Fruit fly (Drosophila melanogaster) whole organism, embryonic: ENCODE measurements around the gene CG34283.
A peak's percentile ranks its signal among the peaks of the same experiment; 100 is the strongest.

Source experiments
- Ada2b ChIP-seq: fragments of 200-800 bp; sonication (Bioruptor generic); IDR thresholded peaks from 2 replicates; pipeline ENCODE4 v1.3.6; 2022; ENCODE audit warnings: missing biosample characterization, missing genetic modification characterization
- Antp ChIP-seq: fragments of 200-800 bp; sonication (Bioruptor generic); optimal IDR thresholded peaks from 3 replicates; lab custom pipeline; 2016; ENCODE audit warnings: missing biosample characterization, missing genetic modification characterization
- BtbVII ChIP-seq: fragments of 200-800 bp; sonication (Bioruptor generic); optimal IDR thresholded peaks from 3 replicates; lab custom pipeline; 2017; ENCODE audit warnings: missing biosample characterization, mild to moderate bottlenecking, missing genetic modification characterization
- CG10462 ChIP-seq: fragments of 200-800 bp; sonication (Bioruptor generic); optimal IDR thresholded peaks from 2 replicates; lab custom pipeline; 2016; ENCODE audit warnings: missing biosample characterization, missing genetic modification characterization
- CG10543 ChIP-seq: fragments of 200-800 bp; sonication (Bioruptor generic); optimal IDR thresholded peaks from 3 replicates; lab custom pipeline; 2017; ENCODE audit warnings: missing biosample characterization, mild to moderate bottlenecking, missing genetic modification characterization, moderate library complexity
- CG11696 ChIP-seq: fragments of 200-800 bp; sonication (Bioruptor generic); IDR thresholded peaks from 2 replicates; pipeline ENCODE4 v1.3.6; 2022; ENCODE audit warnings: missing biosample characterization, missing genetic modification characterization
- CG13624 ChIP-seq: fragments of 200-800 bp; sonication (Bioruptor generic); optimal IDR thresholded peaks from 2 replicates; lab custom pipeline; 2016; ENCODE audit warnings: missing biosample characterization, missing genetic modification characterization
- CG14710 ChIP-seq: fragments of 200-800 bp; sonication (Bioruptor generic); optimal IDR thresholded peaks from 3 replicates; lab custom pipeline; 2019; ENCODE audit warnings: missing biosample characterization, mild to moderate bottlenecking, missing genetic modification characterization, moderate library complexity
- CG15011 ChIP-seq: fragments of 200-800 bp; sonication (Bioruptor generic); optimal IDR thresholded peaks from 3 replicates; lab custom pipeline; 2018; ENCODE audit warnings: missing biosample characterization, mild to moderate bottlenecking, missing genetic modification characterization
- CG16813 ChIP-seq: fragments of 200-800 bp; sonication (Bioruptor generic); IDR thresholded peaks from 3 replicates; pipeline ENCODE4 v1.3.6; 2022; ENCODE audit warnings: missing biosample characterization, missing genetic modification characterization; ENCODE audit not compliant: partially characterized antibody
- CG16815 ChIP-seq: fragments of 200-800 bp; sonication (Bioruptor generic); optimal IDR thresholded peaks from 3 replicates; lab custom pipeline; 2017; ENCODE audit warnings: missing biosample characterization, mild to moderate bottlenecking, missing genetic modification characterization
- CG17328 ChIP-seq: fragments of 200-800 bp; sonication (Bioruptor generic); IDR thresholded peaks from 2 replicates; pipeline ENCODE4 v1.3.6; 2022; ENCODE audit warnings: missing biosample characterization, missing genetic modification characterization
- CG31388 ChIP-seq: fragments of 200-800 bp; sonication (Bioruptor generic); optimal IDR thresholded peaks from 2 replicates; lab custom pipeline; 2016; ENCODE audit warnings: missing biosample characterization, missing genetic modification characterization
- CG33213 ChIP-seq: fragments of 200-800 bp; sonication (Bioruptor generic); optimal IDR thresholded peaks from 3 replicates; lab custom pipeline; 2016; ENCODE audit warnings: missing biosample characterization, missing genetic modification characterization
- CG3407 ChIP-seq: fragments of 200-800 bp; sonication (Bioruptor generic); optimal IDR thresholded peaks from 2 replicates; lab custom pipeline; 2018; ENCODE audit warnings: missing biosample characterization, mild to moderate bottlenecking, missing genetic modification characterization
- CG3847 ChIP-seq: fragments of 200-800 bp; sonication (Bioruptor generic); IDR thresholded peaks from 2 replicates; pipeline ENCODE4 v1.3.6; 2022; ENCODE audit warnings: missing biosample characterization, missing genetic modification characterization
- CG4282 ChIP-seq: fragments of 200-800 bp; sonication (Bioruptor generic); optimal IDR thresholded peaks from 2 replicates; lab custom pipeline; 2016; ENCODE audit warnings: missing biosample characterization, missing genetic modification characterization
- CG6654 ChIP-seq: fragments of 200-800 bp; sonication (Bioruptor generic); optimal IDR thresholded peaks from 2 replicates; lab custom pipeline; 2017; ENCODE audit warnings: missing biosample characterization, mild to moderate bottlenecking, missing genetic modification characterization
- CG7839 ChIP-seq: fragments of 200-800 bp; sonication (Bioruptor generic); optimal IDR thresholded peaks from 3 replicates; lab custom pipeline; 2018; ENCODE audit warnings: missing biosample characterization, mild to moderate bottlenecking, missing genetic modification characterization, moderate library complexity
- CG8388 ChIP-seq: fragments of 200-800 bp; sonication (Bioruptor generic); optimal IDR thresholded peaks from 2 replicates; lab custom pipeline; 2019; ENCODE audit warnings: missing biosample characterization, mild to moderate bottlenecking, missing genetic modification characterization, moderate library complexity
- CoRest ChIP-seq: fragments of 200-800 bp; sonication (Bioruptor generic); optimal IDR thresholded peaks from 3 replicates; lab custom pipeline; 2018; ENCODE audit warnings: missing biosample characterization, mild to moderate bottlenecking, missing genetic modification characterization, moderate library complexity
- Deaf1 ChIP-seq: fragments of 200-800 bp; optimal IDR thresholded peaks from 3 replicates; lab custom pipeline; 2019; ENCODE audit warnings: missing biosample characterization, mild to moderate bottlenecking, missing genetic modification characterization, moderate library complexity
- Doc3 ChIP-seq: fragments of 200-800 bp; sonication (Bioruptor generic); IDR thresholded peaks from 3 replicates; pipeline ENCODE4 v1.3.6; 2022; ENCODE audit warnings: missing biosample characterization, missing genetic modification characterization; ENCODE audit not compliant: partially characterized antibody
- Ets97D ChIP-seq: fragments of 200-800 bp; sonication (Bioruptor generic); optimal IDR thresholded peaks from 3 replicates; lab custom pipeline; 2016; ENCODE audit warnings: missing biosample characterization, missing genetic modification characterization
- Lpt ChIP-seq: fragments of >200 bp; optimal IDR thresholded peaks from 2 replicates; lab custom pipeline; 2018; ENCODE audit warnings: missing biosample characterization, missing genetic modification characterization
- MESR4 ChIP-seq: fragments of 200-800 bp; sonication (Bioruptor generic); optimal IDR thresholded peaks from 2 replicates; lab custom pipeline; 2018; ENCODE audit warnings: missing biosample characterization, mild to moderate bottlenecking, missing genetic modification characterization, moderate library complexity
- Myb ChIP-seq: fragments of 200-800 bp; sonication (Bioruptor generic); optimal IDR thresholded peaks from 2 replicates; lab custom pipeline; 2016; ENCODE audit warnings: missing biosample characterization, missing genetic modification characterization
- NC2α ChIP-seq: fragments of 200-800 bp; sonication (Bioruptor generic); optimal IDR thresholded peaks from 2 replicates; lab custom pipeline; 2016; ENCODE audit warnings: missing biosample characterization, missing genetic modification characterization
- Oli ChIP-seq: fragments of 200-800 bp; sonication (Bioruptor generic); optimal IDR thresholded peaks from 2 replicates; lab custom pipeline; 2018; ENCODE audit warnings: missing biosample characterization, mild to moderate bottlenecking, missing genetic modification characterization, moderate library complexity
- Pdp1 ChIP-seq, 2 experiments: fragments of 200-800 bp; sonication (Bioruptor generic); optimal IDR thresholded peaks; 3 replicates each; lab custom pipeline; 2016; ENCODE audit warnings: missing biosample characterization in 2 of 2, missing genetic modification characterization in 2 of 2, mild to moderate bottlenecking in 1 of 2, moderate library complexity in 1 of 2
- Spps ChIP-seq: fragments of 200-800 bp; sonication (Bioruptor generic); optimal IDR thresholded peaks from 2 replicates; lab custom pipeline; 2018; ENCODE audit warnings: missing biosample characterization, mild to moderate bottlenecking, missing genetic modification characterization
- Taf1 ChIP-seq: fragments of 200-800 bp; sonication (Bioruptor generic); IDR thresholded peaks from 2 replicates; pipeline ENCODE4 v1.3.6; 2022; ENCODE audit warnings: missing biosample characterization, missing genetic modification characterization
- Trl ChIP-seq, 3 experiments: fragments of >200 bp in 2 of 3; fragments of 200-800 bp in 1 of 3; sonication (Bioruptor generic) in 1 of 3; optimal IDR thresholded peaks; 2 replicates in 1 of 3; 3 replicates in 2 of 3; lab custom pipeline; 2016 to 2017; ENCODE audit warnings: missing biosample characterization in 1 of 3, missing genetic modification characterization in 1 of 3
- bcd ChIP-seq: fragments of 200-800 bp; sonication (Bioruptor generic); optimal IDR thresholded peaks from 2 replicates; lab custom pipeline; 2017; ENCODE audit warnings: missing biosample characterization, mild to moderate bottlenecking, missing genetic modification characterization
- ci ChIP-seq: fragments of 200-800 bp; sonication (Bioruptor generic); IDR thresholded peaks from 3 replicates; pipeline ENCODE4 v1.3.6; 2022; ENCODE audit warnings: missing biosample characterization, missing genetic modification characterization
- dimm ChIP-seq: fragments of 200-800 bp; sonication (Bioruptor generic); IDR thresholded peaks from 2 replicates; pipeline ENCODE4 v1.3.6; 2022; ENCODE audit warnings: missing biosample characterization, missing genetic modification characterization
- gcm ChIP-seq: fragments of 200-800 bp; sonication (Bioruptor generic); optimal IDR thresholded peaks from 2 replicates; lab custom pipeline; 2019; ENCODE audit warnings: missing biosample characterization, mild to moderate bottlenecking, missing genetic modification characterization, moderate library complexity
- grau ChIP-seq: fragments of 200-800 bp; optimal IDR thresholded peaks from 3 replicates; lab custom pipeline; 2019; ENCODE audit warnings: missing biosample characterization, mild to moderate bottlenecking, missing genetic modification characterization, moderate library complexity
- gsb ChIP-seq: fragments of 200-800 bp; sonication (Bioruptor generic); IDR thresholded peaks from 2 replicates; pipeline ENCODE4 v1.3.6; 2022; ENCODE audit warnings: missing biosample characterization, missing genetic modification characterization
- hth ChIP-seq: fragments of >200 bp; optimal IDR thresholded peaks from 2 replicates; lab custom pipeline; 2017; ENCODE audit warnings: inconsistent platforms
- ken ChIP-seq: fragments of 200-800 bp; sonication (Bioruptor generic); IDR thresholded peaks from 3 replicates; pipeline ENCODE4 v1.3.6; 2022; ENCODE audit warnings: missing biosample characterization, missing genetic modification characterization
- mam ChIP-seq: fragments of 200-800 bp; sonication (Bioruptor generic); optimal IDR thresholded peaks from 3 replicates; lab custom pipeline; 2016; ENCODE audit warnings: missing biosample characterization, missing genetic modification characterization
- pan ChIP-seq, 4 experiments: fragments of >200 bp in 3 of 4; fragments of 200-800 bp in 1 of 4; sonication (Bioruptor generic) in 1 of 4; optimal IDR thresholded peaks in 3 of 4; IDR thresholded peaks in 1 of 4; 2 replicates each; pipeline versions ENCODE4 v1.3.6 to Lab custom; 2017 to 2022; ENCODE audit warnings: missing biosample characterization in 2 of 4, missing genetic modification characterization in 2 of 4, mixed read lengths in 1 of 4
- rib ChIP-seq: fragments of 200-800 bp; sonication (Bioruptor generic); IDR thresholded peaks from 2 replicates; pipeline ENCODE4 v1.3.6; 2022; ENCODE audit warnings: missing biosample characterization, missing genetic modification characterization
- ro ChIP-seq: fragments of 200-800 bp; sonication (Bioruptor generic); IDR thresholded peaks from 2 replicates; pipeline ENCODE4 v1.3.6; 2022; ENCODE audit warnings: missing biosample characterization, missing genetic modification characterization
- salm ChIP-seq: fragments of 200-800 bp; sonication (Bioruptor generic); optimal IDR thresholded peaks from 2 replicates; lab custom pipeline; 2018; ENCODE audit warnings: missing biosample characterization, mild to moderate bottlenecking, missing genetic modification characterization
- slbo ChIP-seq: fragments of 200-800 bp; sonication (Bioruptor generic); IDR thresholded peaks from 2 replicates; pipeline ENCODE4 v1.3.6; 2022; ENCODE audit warnings: missing biosample characterization, missing genetic modification characterization
- stc ChIP-seq: fragments of 200-800 bp; sonication (Bioruptor generic); IDR thresholded peaks from 2 replicates; pipeline ENCODE4 v1.3.6; 2022; ENCODE audit warnings: missing biosample characterization, missing genetic modification characterization
- z ChIP-seq: fragments of 200-800 bp; sonication (Bioruptor generic); IDR thresholded peaks from 3 replicates; pipeline ENCODE4 v1.3.6; 2022; ENCODE audit warnings: missing biosample characterization, missing genetic modification characterization
- zfh2 ChIP-seq: fragments of 200-800 bp; sonication (Bioruptor generic); optimal IDR thresholded peaks from 2 replicates; lab custom pipeline; 2016; ENCODE audit warnings: missing biosample characterization, missing genetic modification characterization

CG34283 gene

DNA sequence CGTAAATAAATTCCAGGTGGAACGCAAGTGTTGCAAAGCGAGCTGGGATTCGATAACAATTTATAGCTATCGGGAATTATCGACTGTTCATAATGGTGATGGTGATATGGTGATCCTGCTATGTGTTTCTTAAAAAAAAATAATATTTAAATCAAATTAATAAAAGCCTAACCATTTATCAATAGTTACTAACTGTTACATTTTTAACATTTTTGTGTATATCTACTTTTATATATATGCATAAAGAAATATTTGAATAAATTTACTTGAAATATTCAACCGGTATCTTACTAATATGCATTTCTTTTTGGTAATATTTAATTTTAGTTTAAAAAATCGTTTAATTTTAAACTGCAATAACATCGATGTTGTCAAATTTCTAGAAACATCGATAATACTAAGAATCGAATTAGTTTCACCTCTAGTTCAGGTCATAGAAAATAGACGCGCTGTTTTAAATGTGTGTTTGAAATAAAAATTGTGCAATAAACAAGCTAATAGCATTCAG, 23.6 kb upstream of the CG34283 start, which contains the start of the genes PGS1 and gwl (continued):
- TF ChIP-seq bcd (GFP tag; lab: Kevin White, UChicago): peak; percentile 68
- peak; percentile 35 for TF ChIP-seq CG3407
- TF ChIP-seq Pdp1 (GFP tag; optimal IDR thresholded peaks at IDR 0.05; lab: Kevin White, UChicago): peak in 1 of 2 experiments; percentile 52
- peak; percentile 42 for TF ChIP-seq dimm (GFP tag; lab: Robert Waterston, UW)
- no peak for TF ChIP-seq Trl (optimal IDR thresholded peaks at IDR 0.05; lab: Kevin White, UChicago)
- no peak for TF ChIP-seq Trl (GFP tag; optimal IDR thresholded peaks at IDR 0.05; lab: Kevin White, UChicago)
- TF ChIP-seq Doc3: peak; percentile 65
- TF ChIP-seq gcm (GFP tag; lab: Kevin White, UChicago): no peak
- TF ChIP-seq CG11696 (GFP tag; lab: Robert Waterston, UW): peak; percentile 43; the same call in 1 of the 2 replicates
- TF ChIP-seq slbo: peak; percentile 91
- TF ChIP-seq stc (GFP tag; lab: Robert Waterston, UW): peak; percentile 69
- TF ChIP-seq CG17328 (GFP tag; lab: Robert Waterston, UW): peak; percentile 70
- peak; percentile 66 for TF ChIP-seq CG8388 (GFP tag; lab: Kevin White, UChicago)
- peak; percentile 68 for TF ChIP-seq grau (tag; lab: Kevin White, UChicago)
- TF ChIP-seq Oli: no peak
- TF ChIP-seq CG31388 (GFP tag; lab: Kevin White, UChicago): peak; percentile 49
- no peak for TF ChIP-seq BtbVII (GFP tag; lab: Kevin White, UChicago)
- TF ChIP-seq salm (tag; lab: Kevin White, UChicago): peak; percentile 8
- TF ChIP-seq Lpt: no peak
- TF ChIP-seq mam: peak; percentile 67
- TF ChIP-seq CG33213 (GFP tag; lab: Kevin White, UChicago): no peak
- TF ChIP-seq CG15011 (GFP tag; lab: Kevin White, UChicago): no peak
- TF ChIP-seq CG10462 (GFP tag; lab: Kevin White, UChicago): peak; percentile 56
- peak; percentile 63; the same call in 1 of the 2 replicates for TF ChIP-seq Ada2b (GFP tag; lab: Robert Waterston, UW)
- TF ChIP-seq CG13624: peak; percentile 36
- TF ChIP-seq CG16815 (GFP tag; lab: Kevin White, UChicago): peak; percentile 65
- TF ChIP-seq CG4282 (GFP tag; lab: Kevin White, UChicago): no peak
- no peak for TF ChIP-seq pan (optimal IDR thresholded peaks at IDR 0.05; lab: Kevin White, UChicago)
- TF ChIP-seq pan (GFP tag; optimal IDR thresholded peaks at IDR 0.05 in 1 of 2, IDR thresholded peaks at IDR 0.05 in 1 of 2): peak in 1 of 2 experiments; percentile 81
- no peak for TF ChIP-seq z (GFP tag; lab: Robert Waterston, UW)
- TF ChIP-seq Deaf1 (tag; lab: Kevin White, UChicago): no peak
- no peak for TF ChIP-seq hth
- TF ChIP-seq Taf1 (GFP tag; lab: Robert Waterston, UW): peak; percentile 28; the same call in 1 of the 2 replicates
- peak; percentile 88 for TF ChIP-seq CG3847 (GFP tag; lab: Robert Waterston, UW)
- TF ChIP-seq CG7839: peak; percentile 81
- peak; percentile 48 for TF ChIP-seq Spps (tag; lab: Kevin White, UChicago)
- TF ChIP-seq Ets97D: peak; percentile 46
- TF ChIP-seq CoRest (tag; lab: Kevin White, UChicago): peak; percentile 90
- TF ChIP-seq zfh2 (GFP tag; lab: Kevin White, UChicago): peak; percentile 67
- peak; percentile 13 for TF ChIP-seq Antp (GFP tag; lab: Kevin White, UChicago)
- 0 out of 3 replicates have a peak, but pooled peaks have one; percentile 37 for TF ChIP-seq ci (GFP tag; lab: Robert Waterston, UW)
- no peak for TF ChIP-seq CG6654
- TF ChIP-seq ken (GFP tag; lab: Robert Waterston, UW): peak; percentile 53; the same call in 2 of the 3 replicates
- TF ChIP-seq CG16813 (GFP tag; lab: Robert Waterston, UW): peak; percentile 72
- TF ChIP-seq MESR4 (GFP tag; lab: Kevin White, UChicago): no peak
- TF ChIP-seq Myb (GFP tag; lab: Kevin White, UChicago): peak; percentile 40
- TF ChIP-seq gsb (GFP tag; lab: Robert Waterston, UW): peak; percentile 41; the same call in 1 of the 2 replicates
- peak; percentile 54 for TF ChIP-seq CG10543 (GFP tag; lab: Kevin White, UChicago)
- no peak for TF ChIP-seq NC2α (GFP tag; lab: Kevin White, UChicago)
- TF ChIP-seq ro: peak; percentile 58; the same call in 1 of the 2 replicates
- peak; percentile 54; the same call in 1 of the 2 replicates for TF ChIP-seq rib (GFP tag; lab: Robert Waterston, UW)
- TF ChIP-seq CG14710 (tag; lab: Kevin White, UChicago): peak; percentile 89
